Fruit fly (Drosophila melanogaster): ENCODE results near the gene Rab3GAP1.

Gene Rab3GAP1

dm6 chr2L:1575604-1576003, 35.4 kb downstream of the Rab3GAP1 start:
- TF ChIP-seq CG11762 (GFP tag; optimal IDR thresholded peaks at IDR 0.05; ENCODE audit: insufficient read depth) (peak; percentile 73), dac (GFP tag; optimal IDR thresholded peaks at IDR 0.05) (peak; percentile 53), CG34406 (GFP tag; optimal IDR thresholded peaks at IDR 0.05) (peak; percentile 71), net (GFP tag; optimal IDR thresholded peaks at IDR 0.05) (peak; percentile 61), CG6792 (GFP tag; optimal IDR thresholded peaks at IDR 0.05) (peak; percentile 31), Lpt (GFP tag; optimal IDR thresholded peaks at IDR 0.05) (peak; percentile 75), achi (GFP tag; optimal IDR thresholded peaks at IDR 0.05) (peak; percentile 85), fd59A (GFP tag; optimal IDR thresholded peaks at IDR 0.05) (peak; percentile 42), dsx (GFP tag; optimal IDR thresholded peaks at IDR 0.05; ENCODE audit: poor library complexity, severe bottlenecking) (peak; percentile 53), pdm3 (GFP tag; optimal IDR thresholded peaks at IDR 0.05) (peak; percentile 67), fkh (GFP tag; optimal IDR thresholded peaks at IDR 0.05) (no peak), CG6276 (GFP tag; optimal IDR thresholded peaks at IDR 0.05) (peak; percentile 84), Blimp-1 (GFP tag; optimal IDR thresholded peaks at IDR 0.05) (no peak), CG7368 (GFP tag; optimal IDR thresholded peaks at IDR 0.05) (peak; percentile 65), Hr39 (GFP tag; optimal IDR thresholded peaks at IDR 0.05) (peak; percentile 82), CG8119 (GFP tag; IDR thresholded peaks at IDR 0.05) (peak; percentile 83), CG15336 (GFP tag; IDR thresholded peaks at IDR 0.05) (peak; percentile 91), Eip78C (GFP tag) (peak; percentile 93), Smox (GFP tag; optimal IDR thresholded peaks at IDR 0.05) (peak; percentile 70), vri (GFP tag; optimal IDR thresholded peaks at IDR 0.05) (no peak), CG1621 (tag; optimal IDR thresholded peaks at IDR 0.05) (peak; percentile 55), Hr38 (GFP tag; optimal IDR thresholded peaks at IDR 0.05) (no peak), CG11294 (GFP tag; IDR thresholded peaks at IDR 0.05) (peak; percentile 82), cyc (GFP tag; optimal IDR thresholded peaks at IDR 0.05) (peak; percentile 82), Eip75B (GFP tag; optimal IDR thresholded peaks at IDR 0.05) (peak; percentile 83), acj6 (GFP tag; optimal IDR thresholded peaks at IDR 0.05) (peak; percentile 84), Hr4 (GFP tag; optimal IDR thresholded peaks at IDR 0.05) (peak; percentile 89), Sox102F (GFP tag; optimal IDR thresholded peaks at IDR 0.05) (peak; percentile 36), spab (GFP tag; optimal IDR thresholded peaks at IDR 0.05) (peak; percentile 66), Sox14 (GFP tag; optimal IDR thresholded peaks at IDR 0.05) (peak; percentile 74), topi (GFP tag; optimal IDR thresholded peaks at IDR 0.05) (peak; percentile 79), eg (GFP tag; IDR thresholded peaks at IDR 0.05) (peak; percentile 89), Ets21C (GFP tag; optimal IDR thresholded peaks at IDR 0.05) (peak; percentile 2), CG10669 (GFP tag; optimal IDR thresholded peaks at IDR 0.05) (peak; percentile 71), CG8632 (GFP tag; optimal IDR thresholded peaks at IDR 0.05) (peak; percentile 68), ss (GFP tag; optimal IDR thresholded peaks at IDR 0.05) (peak; percentile 23 to 65), CG3919 (GFP tag; optimal IDR thresholded peaks at IDR 0.05) (peak; percentile 86), CG32006 (GFP tag; optimal IDR thresholded peaks at IDR 0.05) (peak; percentile 90), CG6854 (GFP tag; optimal IDR thresholded peaks at IDR 0.05) (no peak), CG8319 (GFP tag; optimal IDR thresholded peaks at IDR 0.05) (peak; percentile 43), svp (GFP tag) (peak; percentile 82), salr (GFP tag; optimal IDR thresholded peaks at IDR 0.05) (peak; percentile 30 to 71), CG16779 (tag; optimal IDR thresholded peaks at IDR 0.05) (peak; percentile 63), CG31627 (GFP tag; optimal IDR thresholded peaks at IDR 0.05) (peak; percentile 75), lz (GFP tag; optimal IDR thresholded peaks at IDR 0.05) (peak; percentile 80), CG6808 (GFP tag; optimal IDR thresholded peaks at IDR 0.05) (peak; percentile 56), Met (GFP tag; optimal IDR thresholded peaks at IDR 0.05) (peak; percentile 52), Ets96B (tag; optimal IDR thresholded peaks at IDR 0.05) (peak; percentile 71), esn (GFP tag; optimal IDR thresholded peaks at IDR 0.05) (peak; percentile 55), fd85E (GFP tag; optimal IDR thresholded peaks at IDR 0.05) (no peak), OdsH (GFP tag; optimal IDR thresholded peaks at IDR 0.05) (peak; percentile 68), CG9139 (GFP tag; optimal IDR thresholded peaks at IDR 0.05) (peak; percentile 38)

All from whole organism, prepupa.